Worm (Caenorhabditis elegans) whole organism, young adult: ENCODE results near the gene nhr-161.

Source experiments
- B0035.1 ChIP-seq: sonication (generic microtip); optimal IDR thresholded peaks from 2 replicates; lab custom pipeline; 2016; ENCODE audit warnings: missing genetic modification characterization, mild to moderate bottlenecking, missing compliant biosample characterization, missing genotype, missing genetic modification reagents
- B0261.1 ChIP-seq: sonication (generic microtip); optimal IDR thresholded peaks from 2 replicates; lab custom pipeline; 2016; ENCODE audit warnings: mild to moderate bottlenecking, missing genetic modification characterization, moderate library complexity, missing compliant biosample characterization
- D2030.7 ChIP-seq: fragments of 200-800 bp; sonication (Bioruptor generic); IDR thresholded peaks from 2 replicates; pipeline ENCODE4 v1.3.6; 2022; ENCODE audit warnings: missing genetic modification reagents, missing genetic modification characterization, missing compliant biosample characterization
- F10E7.11 ChIP-seq: sonication (generic microtip); optimal IDR thresholded peaks from 2 replicates; lab custom pipeline; 2017; ENCODE audit warnings: mild to moderate bottlenecking, missing genetic modification characterization, moderate library complexity, missing compliant biosample characterization
- F23B12.7 ChIP-seq: sonication (generic microtip); optimal IDR thresholded peaks from 2 replicates; lab custom pipeline; 2017; ENCODE audit warnings: missing genetic modification characterization, mild to moderate bottlenecking, missing compliant biosample characterization, antibody characterized with exemption, moderate library complexity; ENCODE audit not compliant: insufficient read depth
- F55B11.4 ChIP-seq: sonication (generic microtip); optimal IDR thresholded peaks from 2 replicates; lab custom pipeline; 2016; ENCODE audit warnings: missing compliant biosample characterization, missing genetic modification characterization, borderline replicate concordance; ENCODE audit not compliant: insufficient read depth
- Y56A3A.18 ChIP-seq: fragments of 200-800 bp; sonication (Bioruptor generic); IDR thresholded peaks from 2 replicates; pipeline ENCODE4 v1.3.6; 2022; ENCODE audit warnings: missing genetic modification reagents, missing genetic modification characterization, missing compliant biosample characterization
- ZK185.1 ChIP-seq: sonication (generic microtip); optimal IDR thresholded peaks from 2 replicates; lab custom pipeline; 2016; ENCODE audit warnings: mild to moderate bottlenecking, missing genetic modification characterization, missing compliant biosample characterization; ENCODE audit not compliant: poor library complexity, severe bottlenecking
- ama-1 ChIP-seq, 3 experiments: fragments of 150-350 bp in 1 of 3; sonication (generic microtip) in 2 of 3; optimal IDR thresholded peaks; 2 replicates each; lab custom pipeline; 2014 to 2018; ENCODE audit warnings: missing biosample characterization in 2 of 3, missing genetic modification characterization in 2 of 3, missing genetic modification reagents in 2 of 3
- aptf-2 ChIP-seq: fragments of 200-800 bp; sonication (Bioruptor generic); conservative IDR thresholded peaks from 2 replicates; pipeline ENCODE4 v1.3.6; 2022; ENCODE audit warnings: missing genetic modification reagents, missing genetic modification characterization, missing compliant biosample characterization
- atf-7 ChIP-seq: sonication (generic microtip); optimal IDR thresholded peaks from 2 replicates; lab custom pipeline; 2017; ENCODE audit warnings: mild to moderate bottlenecking, missing genetic modification characterization, missing compliant biosample characterization
- attf-3 ChIP-seq: fragments of 200-800 bp; sonication (Bioruptor generic); conservative IDR thresholded peaks from 2 replicates; pipeline ENCODE4 v1.3.6; 2022; ENCODE audit warnings: missing genetic modification reagents, missing genetic modification characterization, missing compliant biosample characterization
- attf-6 ChIP-seq: fragments of 200-800 bp; sonication (Bioruptor generic); IDR thresholded peaks from 2 replicates; pipeline ENCODE4 v1.3.6; 2022; ENCODE audit warnings: missing genetic modification reagents, missing genetic modification characterization, missing compliant biosample characterization
- cebp-1 ChIP-seq, 2 experiments: fragments of 200-800 bp in 1 of 2; sonication (Bioruptor generic) in 1 of 2; sonication (generic microtip) in 1 of 2; IDR thresholded peaks in 1 of 2; optimal IDR thresholded peaks in 1 of 2; 2 replicates each; pipeline versions ENCODE4 v1.3.6 to Lab custom; 2017 to 2022; ENCODE audit warnings: missing compliant biosample characterization in 2 of 2, missing genetic modification characterization in 2 of 2, mild to moderate bottlenecking in 1 of 2, missing genetic modification reagents in 1 of 2, moderate library complexity in 1 of 2
- cebp-2 ChIP-seq: fragments of 200-800 bp; sonication (Bioruptor generic); IDR thresholded peaks from 2 replicates; pipeline ENCODE4 v1.3.6; 2022; ENCODE audit warnings: missing genetic modification characterization, missing compliant biosample characterization
- ceh-79 ChIP-seq: sonication (generic microtip); optimal IDR thresholded peaks from 2 replicates; lab custom pipeline; 2017; ENCODE audit warnings: mild to moderate bottlenecking, missing genetic modification characterization, missing compliant biosample characterization
- dpff-1 ChIP-seq: sonication (generic microtip); optimal IDR thresholded peaks from 2 replicates; lab custom pipeline; 2017; ENCODE audit warnings: mild to moderate bottlenecking, missing genetic modification characterization, missing compliant biosample characterization
- egrh-3 ChIP-seq: fragments of 200-800 bp; sonication (Bioruptor generic); IDR thresholded peaks from 2 replicates; pipeline ENCODE4 v1.3.6; 2022; ENCODE audit warnings: missing genetic modification reagents, missing genetic modification characterization, missing compliant biosample characterization
- fkh-3 ChIP-seq: sonication (generic microtip); optimal IDR thresholded peaks from 2 replicates; lab custom pipeline; 2016; ENCODE audit warnings: mild to moderate bottlenecking, missing genetic modification characterization, missing compliant biosample characterization
- gei-17 ChIP-seq: fragments of 200-800 bp; sonication (Bioruptor generic); optimal IDR thresholded peaks from 2 replicates; lab custom pipeline; 2018; ENCODE audit warnings: mild to moderate bottlenecking, missing genetic modification characterization, missing compliant biosample characterization
- lag-1 ChIP-seq: fragments of 200-800 bp; sonication (Bioruptor generic); IDR thresholded peaks from 2 replicates; pipeline ENCODE4 v1.3.6; 2022; ENCODE audit warnings: missing genetic modification reagents, missing genetic modification characterization, missing compliant biosample characterization
- let-607 ChIP-seq, 2 experiments: fragments of 200-800 bp in 1 of 2; sonication (Bioruptor generic) in 1 of 2; sonication (generic microtip) in 1 of 2; optimal IDR thresholded peaks; 2 replicates each; lab custom pipeline; 2016 to 2018; ENCODE audit warnings: mild to moderate bottlenecking in 2 of 2, missing compliant biosample characterization in 2 of 2, missing genetic modification characterization in 2 of 2, moderate library complexity in 2 of 2, missing genotype in 1 of 2
- lin-40 ChIP-seq: sonication (generic microtip); optimal IDR thresholded peaks from 2 replicates; lab custom pipeline; 2016; ENCODE audit warnings: missing genetic modification characterization, mild to moderate bottlenecking, missing compliant biosample characterization, missing genotype, missing genetic modification reagents
- lir-1 ChIP-seq: fragments of 200-800 bp; sonication (Bioruptor generic); conservative IDR thresholded peaks from 2 replicates; pipeline ENCODE4 v1.3.6; 2022; ENCODE audit warnings: missing genetic modification reagents, missing genetic modification characterization, missing compliant biosample characterization
- mcd-1 ChIP-seq: fragments of 200-800 bp; sonication (Bioruptor generic); IDR thresholded peaks from 2 replicates; pipeline ENCODE4 v1.3.6; 2022; ENCODE audit warnings: missing genetic modification reagents, missing genetic modification characterization, missing compliant biosample characterization
- nfya-1 ChIP-seq: sonication (generic microtip); optimal IDR thresholded peaks from 2 replicates; lab custom pipeline; 2017; ENCODE audit warnings: antibody characterized with exemption, missing compliant biosample characterization, missing genetic modification characterization, borderline replicate concordance; ENCODE audit not compliant: insufficient read depth
- rcor-1 ChIP-seq: fragments of 200-800 bp; sonication (Bioruptor generic); IDR thresholded peaks from 2 replicates; pipeline ENCODE4 v1.3.6; 2022; ENCODE audit warnings: missing genetic modification reagents, missing genetic modification characterization, missing compliant biosample characterization
- snpc-1.1 ChIP-seq: sonication (generic microtip); optimal IDR thresholded peaks from 2 replicates; lab custom pipeline; 2017; ENCODE audit warnings: missing genetic modification characterization, mild to moderate bottlenecking, missing compliant biosample characterization, antibody characterized with exemption, moderate library complexity, missing genotype, missing genetic modification reagents; ENCODE audit not compliant: insufficient read depth
- sptf-2 ChIP-seq: fragments of 200-800 bp; sonication (Bioruptor generic); optimal IDR thresholded peaks from 2 replicates; lab custom pipeline; 2018; ENCODE audit warnings: mild to moderate bottlenecking, missing genetic modification characterization, missing compliant biosample characterization
- tlf-1 ChIP-seq: fragments of 200-800 bp; sonication (Bioruptor generic); optimal IDR thresholded peaks from 2 replicates; lab custom pipeline; 2018; ENCODE audit warnings: mild to moderate bottlenecking, missing genetic modification characterization, missing compliant biosample characterization
- unc-130 ChIP-seq: sonication (generic microtip); optimal IDR thresholded peaks from 2 replicates; lab custom pipeline; 2016; ENCODE audit warnings: missing genetic modification reagents, missing genetic modification characterization, missing compliant biosample characterization
- unc-62 ChIP-seq: fragments of 150-350 bp; optimal IDR thresholded peaks from 2 replicates; lab custom pipeline; 2014; ENCODE audit warnings: missing biosample characterization, missing genetic modification reagents, missing genetic modification characterization
- xnd-1 ChIP-seq: sonication (generic microtip); optimal IDR thresholded peaks from 2 replicates; lab custom pipeline; 2016; ENCODE audit warnings: missing genotype, missing genetic modification reagents, missing genetic modification characterization, missing compliant biosample characterization
- zfh-2 ChIP-seq: fragments of 200-800 bp; sonication (Bioruptor generic); conservative IDR thresholded peaks from 2 replicates; pipeline ENCODE4 v1.3.6; 2022; ENCODE audit warnings: missing genetic modification reagents, missing genetic modification characterization, missing compliant biosample characterization
- zim-3 ChIP-seq: sonication (generic microtip); optimal IDR thresholded peaks from 2 replicates; lab custom pipeline; 2017; ENCODE audit warnings: mild to moderate bottlenecking, missing genetic modification characterization, moderate library complexity, missing compliant biosample characterization
- ztf-22 ChIP-seq: fragments of 200-800 bp; sonication (Bioruptor generic); optimal IDR thresholded peaks from 2 replicates; lab custom pipeline; 2018; ENCODE audit warnings: mild to moderate bottlenecking, missing genetic modification characterization, moderate library complexity, missing compliant biosample characterization

Gene nhr-161

DNA sequence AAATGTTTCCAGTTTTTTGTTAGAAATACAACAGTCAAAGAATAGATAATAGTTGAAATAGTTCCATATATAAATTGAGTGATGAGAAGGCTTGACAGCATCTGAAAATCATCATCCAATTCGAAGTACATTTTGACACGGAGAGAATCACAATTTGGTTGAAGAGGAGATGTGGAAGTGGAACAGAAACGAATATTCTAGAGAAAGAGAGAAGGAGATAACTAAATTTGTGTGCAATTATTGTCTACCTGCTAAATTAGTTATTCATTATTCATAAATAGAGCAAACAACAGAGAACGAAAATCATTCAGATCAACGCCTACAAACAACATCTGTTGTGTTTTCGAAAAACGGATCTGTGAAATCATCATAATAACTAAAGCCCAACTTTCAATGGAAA is 28.9 kb downstream of the nhr-161 start, which contains the start of gene srg-31:
srg-31 (minus strand) TSS at position 101 of the 400 bp plus-strand sequence.
- TF ChIP-seq ZK185.1 (no peak), ztf-22 (no peak), F23B12.7 (tag; lab: Kevin White, UChicago) (no peak), egrh-3 (no peak), snpc-1.1 (tag; lab: Kevin White, UChicago) (no peak), atf-7 (no peak), dpff-1 (no peak), unc-62 (GFP tag; lab: Kevin White, UChicago) (no peak), xnd-1 (tag; lab: Kevin White, UChicago) (no peak), B0261.1 (tag; lab: Kevin White, UChicago) (no peak), lag-1 (no peak), attf-3 (GFP tag; lab: Robert Waterston, UW) (no peak), tlf-1 (no peak), cebp-2 (GFP tag; lab: Robert Waterston, UW) (no peak)

DNA sequence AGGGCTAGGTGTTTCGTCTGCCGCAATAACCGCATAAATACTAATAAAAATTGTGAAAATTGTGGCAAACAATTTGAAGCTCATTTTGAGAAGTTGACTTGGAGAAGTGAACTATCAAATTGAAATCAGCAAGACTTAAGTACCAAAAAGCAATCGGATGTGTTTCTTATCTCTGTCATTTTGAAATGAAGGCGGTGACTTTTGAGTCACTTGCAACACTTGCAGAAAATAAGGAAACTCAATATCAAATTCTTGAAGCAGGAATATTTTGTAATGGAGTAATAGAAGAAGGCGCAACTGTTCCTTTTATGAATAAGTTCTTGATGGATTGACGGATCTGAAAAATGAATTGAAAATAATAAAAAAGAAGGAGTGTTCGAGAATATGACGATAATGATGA is 31.4 kb downstream of the nhr-161 start, which contains the start of gene T07H8.11:
T07H8.11 (minus strand) TSS at position 101 of the 400 bp plus-strand sequence.
- no peak for TF ChIP-seq ama-1 (optimal IDR thresholded peaks at IDR 0.05; lab: Kevin White, UChicago)
- no peak for TF ChIP-seq ama-1 (GFP tag; optimal IDR thresholded peaks at IDR 0.05; lab: Kevin White, UChicago)
- TF ChIP-seq Y56A3A.18: no peak
- no peak for TF ChIP-seq gei-17
- no peak for TF ChIP-seq mcd-1
- no peak for TF ChIP-seq unc-130 (GFP tag; lab: Kevin White, UChicago)
- TF ChIP-seq lin-40 (tag; lab: Kevin White, UChicago): no peak
- TF ChIP-seq D2030.7 (GFP tag; lab: Robert Waterston, UW): no peak

DNA sequence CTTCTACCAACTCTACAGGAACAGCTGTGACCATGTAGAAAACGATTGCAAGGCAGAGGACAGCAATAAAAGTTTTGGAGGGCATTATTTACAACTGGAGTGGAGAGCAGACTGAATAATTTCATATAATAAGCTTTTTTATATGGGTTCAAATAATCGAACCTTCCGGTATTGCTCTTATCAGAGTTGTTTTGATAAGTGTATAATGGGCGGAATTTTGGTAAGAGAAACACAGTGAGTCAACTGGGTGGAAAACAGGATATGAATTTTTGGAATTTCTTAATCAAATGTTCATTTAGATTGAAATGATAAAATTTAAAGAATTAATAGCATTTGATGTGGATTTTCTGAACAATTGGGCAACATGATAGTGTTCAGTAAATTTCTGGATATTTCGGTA is 32.9 kb downstream of the nhr-161 start, which contains the start of gene Y57E12B.11:
Y57E12B.11 (minus strand) TSS at position 101 of the 400 bp plus-strand sequence.
- TF ChIP-seq F55B11.4 (tag; lab: Kevin White, UChicago) (no peak), egrh-3 (no peak), cebp-2 (GFP tag; lab: Robert Waterston, UW) (no peak), let-607 (tag; optimal IDR thresholded peaks at IDR 0.05; lab: Kevin White, UChicago) (no peak), lir-1 (GFP tag; lab: Robert Waterston, UW) (no peak), zfh-2 (no peak)

DNA sequence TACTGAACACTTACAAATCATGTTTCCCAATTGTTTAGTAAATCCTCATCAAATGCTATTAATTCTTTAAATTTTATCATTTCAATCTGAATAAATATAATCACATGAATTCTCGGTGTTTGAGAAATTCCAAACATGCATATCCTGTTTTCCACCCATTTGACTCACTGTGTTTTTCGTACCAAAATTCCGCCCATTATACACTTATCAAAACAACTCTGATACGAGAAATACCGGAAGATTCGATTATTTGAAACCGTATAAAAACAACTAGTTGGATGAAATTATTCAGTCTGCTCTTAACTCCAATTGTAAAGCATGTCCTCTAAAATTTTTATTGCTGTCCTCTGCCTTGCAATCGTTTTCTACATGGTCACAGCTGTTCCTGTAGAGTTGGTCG is 34.5 kb downstream of the nhr-161 start, which contains the start of gene Y57E12B.1:
Y57E12B.1 (plus strand) TSS at position 301 of the 400 bp plus-strand sequence.
- TF ChIP-seq attf-6 (GFP tag; lab: Robert Waterston, UW) (no peak), aptf-2 (GFP tag; lab: Robert Waterston, UW) (no peak), ceh-79 (tag; lab: Kevin White, UChicago) (no peak), zim-3 (no peak), nfya-1 (no peak), F10E7.11 (tag; lab: Kevin White, UChicago) (no peak), fkh-3 (tag; lab: Kevin White, UChicago) (no peak), rcor-1 (GFP tag; lab: Robert Waterston, UW) (no peak), B0035.1 (tag; lab: Kevin White, UChicago) (no peak), cebp-1 (GFP tag; IDR thresholded peaks at IDR 0.05; lab: Robert Waterston, UW) (no peak), cebp-1 (tag; optimal IDR thresholded peaks at IDR 0.05; lab: Kevin White, UChicago) (no peak), sptf-2 (GFP tag; lab: Kevin White, UChicago) (no peak), lag-1 (no peak)
